Fruit fly (Drosophila melanogaster): ENCODE measurements around the gene CG43169.

CG43169 gene

dm6 chr3L:8841757-8842156, 46.7 kb downstream of the CG43169 start (continued):
- peak; percentile 21 for TF ChIP-seq fu2 (GFP tag; optimal IDR thresholded peaks at IDR 0.05)
- peak; percentile 71 for TF ChIP-seq ken (GFP tag; IDR thresholded peaks at IDR 0.05)
- TF ChIP-seq CG14860 (GFP tag; IDR thresholded peaks at IDR 0.05; ENCODE audit: partially characterized antibody) = no peak
- TF ChIP-seq ash1 (GFP tag; optimal IDR thresholded peaks at IDR 0.05) = no peak
- no peak for TF ChIP-seq CG1832 (GFP tag; optimal IDR thresholded peaks at IDR 0.05)
- TF ChIP-seq CG31224 (GFP tag; IDR thresholded peaks at IDR 0.05) = peak; percentile 67
- TF ChIP-seq bab2 (GFP tag; optimal IDR thresholded peaks at IDR 0.05) = peak; percentile 71
- TF ChIP-seq ase (GFP tag; IDR thresholded peaks at IDR 0.05) = peak; percentile 63
- TF ChIP-seq CG1024 (GFP tag; IDR thresholded peaks at IDR 0.05) = peak; percentile 70
- no peak for TF ChIP-seq hb (GFP tag; IDR thresholded peaks at IDR 0.05; ENCODE audit: partially characterized antibody)
- peak; percentile 21 for TF ChIP-seq sd (tag; optimal IDR thresholded peaks at IDR 0.05)
- TF ChIP-seq Oaz (GFP tag; IDR thresholded peaks at IDR 0.05) = peak; percentile 52; the same call in 1 of the 2 replicates
- peak; percentile 9 for TF ChIP-seq slp2 (GFP tag; optimal IDR thresholded peaks at IDR 0.05)
- TF ChIP-seq CG8765 (GFP tag; IDR thresholded peaks at IDR 0.05) = peak; percentile 55; the same call in 1 of the 2 replicates
- TF ChIP-seq CG12769 (tag; optimal IDR thresholded peaks at IDR 0.05) = peak; percentile 88
- TF ChIP-seq CG18619 (GFP tag; optimal IDR thresholded peaks at IDR 0.05) = peak; percentile 66
- no peak for TF ChIP-seq TFAM (GFP tag; optimal IDR thresholded peaks at IDR 0.05)
- TF ChIP-seq CG17612 (GFP tag; IDR thresholded peaks at IDR 0.05) = peak; percentile 51; the same call in 1 of the 2 replicates
- TF ChIP-seq Xbp1 (GFP tag; optimal IDR thresholded peaks at IDR 0.05) = peak; percentile 75
- peak; percentile 31; the same call in 1 of the 2 replicates for TF ChIP-seq dimm (GFP tag; IDR thresholded peaks at IDR 0.05)
- TF ChIP-seq CG11560 (tag; IDR thresholded peaks at IDR 0.05) = peak; percentile 38; the same call in 1 of the 3 replicates
- TF ChIP-seq Hey (tag; optimal IDR thresholded peaks at IDR 0.05) = no peak
- TF ChIP-seq CG34376 (GFP tag; optimal IDR thresholded peaks at IDR 0.05) = no peak
- TF ChIP-seq bbx (GFP tag; IDR thresholded peaks at IDR 0.05; ENCODE audit: partially characterized antibody) = no peak
- peak; percentile 28 for TF ChIP-seq CG8281 (tag; optimal IDR thresholded peaks at IDR 0.05)
- peak; percentile 76 for TF ChIP-seq CG17361 (GFP tag; IDR thresholded peaks at IDR 0.05)
- peak; percentile 57 for TF ChIP-seq CG9609 (GFP tag; optimal IDR thresholded peaks at IDR 0.05)
- no peak for TF ChIP-seq CG15479 (GFP tag; optimal IDR thresholded peaks at IDR 0.05)
- no peak for TF ChIP-seq ab (GFP tag; optimal IDR thresholded peaks at IDR 0.05)
- TF ChIP-seq al (GFP tag; IDR thresholded peaks at IDR 0.05) = 0 out of 2 replicates have a peak, but pooled peaks have one; percentile 37
- 0 out of 2 replicates have a peak, but pooled peaks have one; percentile 45 for TF ChIP-seq Nf-YA (GFP tag; IDR thresholded peaks at IDR 0.05)
- peak; percentile 74 for TF ChIP-seq CG4730 (GFP tag; IDR thresholded peaks at IDR 0.05)
- TF ChIP-seq lilli (GFP tag; optimal IDR thresholded peaks at IDR 0.05) = peak; percentile 76
- TF ChIP-seq CG16815 (GFP tag; optimal IDR thresholded peaks at IDR 0.05) = peak; percentile 50
- peak; percentile 67 for TF ChIP-seq CG3847 (GFP tag; IDR thresholded peaks at IDR 0.05)
- peak; percentile 49 for TF ChIP-seq gcm (GFP tag; optimal IDR thresholded peaks at IDR 0.05)
- peak; percentile 62 for TF ChIP-seq CG12299 (tag; optimal IDR thresholded peaks at IDR 0.05)
- peak; percentile 88 for TF ChIP-seq vvl (GFP tag; IDR thresholded peaks at IDR 0.05)
- no peak for TF ChIP-seq Bgb (GFP tag; IDR thresholded peaks at IDR 0.05; ENCODE audit: partially characterized antibody)
- peak; percentile 23 for TF ChIP-seq slou (GFP tag; optimal IDR thresholded peaks at IDR 0.05)
- TF ChIP-seq CG6813 (GFP tag; optimal IDR thresholded peaks at IDR 0.05) = peak; percentile 68
- peak; percentile 84 for TF ChIP-seq zfh1 (GFP tag; IDR thresholded peaks at IDR 0.05)
- peak; percentile 60; the same call in 2 of the 3 replicates for TF ChIP-seq B-H1 (GFP tag; IDR thresholded peaks at IDR 0.05)
- TF ChIP-seq CG16779 (GFP tag; IDR thresholded peaks at IDR 0.05) = no peak
- TF ChIP-seq CG10147 (GFP tag; optimal IDR thresholded peaks at IDR 0.05) = peak; percentile 60
- no peak for TF ChIP-seq cad (GFP tag; optimal IDR thresholded peaks at IDR 0.05)
- TF ChIP-seq Max (GFP tag; optimal IDR thresholded peaks at IDR 0.05) = peak; percentile 45
- peak; percentile 67 for TF ChIP-seq CG6254 (GFP tag; optimal IDR thresholded peaks at IDR 0.05)
- TF ChIP-seq crc (GFP tag; optimal IDR thresholded peaks at IDR 0.05) = peak; percentile 60
- TF ChIP-seq Gug (GFP tag; IDR thresholded peaks at IDR 0.05) = peak; percentile 51; the same call in 3 of the 4 replicates
- TF ChIP-seq Meics (GFP tag; optimal IDR thresholded peaks at IDR 0.05) = peak; percentile 70

Data from whole organism, embryonic.